Worm (Caenorhabditis elegans) whole organism, young adult: ENCODE results near the gene chd-3.
A peak's percentile ranks its signal among the peaks of the same experiment; 100 is the strongest.

Source experiments
- B0336.3 ChIP-seq: fragments of 200-800 bp; sonication (Bioruptor generic); IDR thresholded peaks from 2 replicates; pipeline ENCODE4 v1.3.6; 2022; ENCODE audit warnings: missing genetic modification characterization, missing compliant biosample characterization
- C06A6.2 ChIP-seq: fragments of 200-800 bp; sonication (Bioruptor generic); conservative IDR thresholded peaks from 2 replicates; pipeline ENCODE4 v1.3.6; 2022; ENCODE audit warnings: missing genetic modification characterization, missing compliant biosample characterization
- F33H1.4 ChIP-seq: fragments of 200-800 bp; sonication (Bioruptor generic); IDR thresholded peaks from 2 replicates; pipeline ENCODE4 v1.3.6; 2022; ENCODE audit warnings: missing genetic modification reagents, missing genetic modification characterization, missing compliant biosample characterization
- F39B2.1 ChIP-seq: fragments of 200-800 bp; sonication (Bioruptor generic); IDR thresholded peaks from 2 replicates; pipeline ENCODE4 v1.3.6; 2022; ENCODE audit warnings: missing genetic modification reagents, missing genetic modification characterization, missing compliant biosample characterization
- F55B11.4 ChIP-seq: sonication (generic microtip); optimal IDR thresholded peaks from 2 replicates; lab custom pipeline; 2016; ENCODE audit warnings: missing compliant biosample characterization, missing genetic modification characterization, borderline replicate concordance; ENCODE audit not compliant: insufficient read depth
- F57A8.1 ChIP-seq: fragments of 200-800 bp; sonication (Bioruptor generic); optimal IDR thresholded peaks from 2 replicates; lab custom pipeline; 2018; ENCODE audit warnings: mild to moderate bottlenecking, missing genetic modification characterization, moderate library complexity, missing compliant biosample characterization
- F57C9.4 ChIP-seq: sonication (generic microtip); optimal IDR thresholded peaks from 2 replicates; lab custom pipeline; 2017; ENCODE audit warnings: mild to moderate bottlenecking, missing genetic modification characterization, missing compliant biosample characterization
- Y95B8A.8 ChIP-seq: fragments of 200-800 bp; sonication (Bioruptor generic); IDR thresholded peaks from 2 replicates; pipeline ENCODE4 v1.3.6; 2022; ENCODE audit warnings: missing genetic modification reagents, missing genetic modification characterization, missing compliant biosample characterization
- aptf-2 ChIP-seq: fragments of 200-800 bp; sonication (Bioruptor generic); conservative IDR thresholded peaks from 2 replicates; pipeline ENCODE4 v1.3.6; 2022; ENCODE audit warnings: missing genetic modification reagents, missing genetic modification characterization, missing compliant biosample characterization
- aptf-3 ChIP-seq: fragments of 200-800 bp; sonication (Bioruptor generic); IDR thresholded peaks from 2 replicates; pipeline ENCODE4 v1.3.6; 2022; ENCODE audit warnings: missing genetic modification characterization, missing compliant biosample characterization
- cebp-1 ChIP-seq, 2 experiments: fragments of 200-800 bp in 1 of 2; sonication (Bioruptor generic) in 1 of 2; sonication (generic microtip) in 1 of 2; IDR thresholded peaks in 1 of 2; optimal IDR thresholded peaks in 1 of 2; 2 replicates each; pipeline versions ENCODE4 v1.3.6 to Lab custom; 2017 to 2022; ENCODE audit warnings: missing compliant biosample characterization in 2 of 2, missing genetic modification characterization in 2 of 2, mild to moderate bottlenecking in 1 of 2, missing genetic modification reagents in 1 of 2, moderate library complexity in 1 of 2
- cebp-2 ChIP-seq: fragments of 200-800 bp; sonication (Bioruptor generic); IDR thresholded peaks from 2 replicates; pipeline ENCODE4 v1.3.6; 2022; ENCODE audit warnings: missing genetic modification characterization, missing compliant biosample characterization
- ceh-40 ChIP-seq: fragments of 200-800 bp; sonication (Bioruptor generic); IDR thresholded peaks from 2 replicates; pipeline ENCODE4 v1.3.6; 2022; ENCODE audit warnings: missing genetic modification characterization, missing compliant biosample characterization
- die-1 ChIP-seq: sonication (generic microtip); optimal IDR thresholded peaks from 2 replicates; lab custom pipeline; 2016; ENCODE audit warnings: missing genotype, mild to moderate bottlenecking, missing genetic modification characterization, missing compliant biosample characterization
- egl-18 ChIP-seq: fragments of 200-800 bp; sonication (Bioruptor generic); IDR thresholded peaks from 2 replicates; pipeline ENCODE4 v1.3.6; 2022; ENCODE audit warnings: missing genetic modification reagents, missing genetic modification characterization, missing compliant biosample characterization
- egl-44 ChIP-seq: fragments of 200-800 bp; sonication (Bioruptor generic); IDR thresholded peaks from 2 replicates; pipeline ENCODE4 v1.3.6; 2022; ENCODE audit warnings: missing genetic modification reagents, missing genetic modification characterization, missing compliant biosample characterization
- madf-10 ChIP-seq: sonication (generic microtip); optimal IDR thresholded peaks from 2 replicates; lab custom pipeline; 2016; ENCODE audit warnings: mild to moderate bottlenecking, missing genetic modification characterization, missing compliant biosample characterization
- madf-8 ChIP-seq: fragments of 200-800 bp; sonication (Bioruptor generic); conservative IDR thresholded peaks from 2 replicates; pipeline ENCODE4 v1.3.6; 2022; ENCODE audit warnings: missing genetic modification reagents, missing genetic modification characterization, missing compliant biosample characterization
- mcd-1 ChIP-seq: fragments of 200-800 bp; sonication (Bioruptor generic); IDR thresholded peaks from 2 replicates; pipeline ENCODE4 v1.3.6; 2022; ENCODE audit warnings: missing genetic modification reagents, missing genetic modification characterization, missing compliant biosample characterization
- nfya-1 ChIP-seq: sonication (generic microtip); optimal IDR thresholded peaks from 2 replicates; lab custom pipeline; 2017; ENCODE audit warnings: antibody characterized with exemption, missing compliant biosample characterization, missing genetic modification characterization, borderline replicate concordance; ENCODE audit not compliant: insufficient read depth
- nhr-27 ChIP-seq: fragments of 200-800 bp; sonication (Bioruptor generic); optimal IDR thresholded peaks from 2 replicates; lab custom pipeline; 2018; ENCODE audit warnings: mild to moderate bottlenecking, missing genetic modification characterization, moderate library complexity, missing compliant biosample characterization
- nhr-80 ChIP-seq: sonication (generic microtip); optimal IDR thresholded peaks from 2 replicates; lab custom pipeline; 2016; ENCODE audit warnings: missing genetic modification characterization, missing compliant biosample characterization
- nhr-90 ChIP-seq: sonication (generic microtip); optimal IDR thresholded peaks from 2 replicates; lab custom pipeline; 2016; ENCODE audit warnings: missing genotype, mild to moderate bottlenecking, missing genetic modification characterization, missing compliant biosample characterization
- tbp1 ChIP-seq: fragments of 200-800 bp; sonication (Bioruptor generic); optimal IDR thresholded peaks from 2 replicates; lab custom pipeline; 2018; ENCODE audit warnings: mild to moderate bottlenecking, missing genetic modification characterization, missing compliant biosample characterization
- unc-62 ChIP-seq: fragments of 150-350 bp; optimal IDR thresholded peaks from 2 replicates; lab custom pipeline; 2014; ENCODE audit warnings: missing biosample characterization, missing genetic modification reagents, missing genetic modification characterization
- zim-3 ChIP-seq: sonication (generic microtip); optimal IDR thresholded peaks from 2 replicates; lab custom pipeline; 2017; ENCODE audit warnings: mild to moderate bottlenecking, missing genetic modification characterization, moderate library complexity, missing compliant biosample characterization
- ztf-3 ChIP-seq: fragments of 200-800 bp; sonication (Bioruptor generic); optimal IDR thresholded peaks from 2 replicates; lab custom pipeline; 2018; ENCODE audit warnings: mild to moderate bottlenecking, missing genetic modification characterization, missing compliant biosample characterization

Gene chd-3

ce11 chrX:12825174-12825573 lies 27.2 kb downstream of the chd-3 start (continued):
- no peak for TF ChIP-seq nhr-90

DNA sequence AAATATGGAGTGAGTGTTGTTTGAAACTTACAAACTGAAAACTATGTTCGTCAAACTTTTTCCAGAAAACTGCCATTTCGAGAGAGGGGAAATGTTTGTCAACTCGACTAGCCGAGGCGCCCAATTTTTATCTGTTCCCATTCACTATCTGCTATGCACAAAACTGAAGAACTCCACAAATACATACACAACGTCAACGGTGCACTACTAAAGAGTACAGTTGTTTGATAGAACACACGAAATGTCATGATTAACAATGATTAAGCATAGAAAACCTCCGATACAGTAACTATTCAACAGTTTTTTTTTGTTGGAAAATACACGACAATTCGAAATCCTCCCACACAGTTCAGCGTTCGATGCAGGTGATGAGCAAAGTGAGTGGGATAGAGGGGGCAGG lies 32.9 kb downstream of the chd-3 start:
- TF ChIP-seq cebp-1 (GFP tag; IDR thresholded peaks at IDR 0.05; lab: Robert Waterston, UW) (no peak), cebp-1 (tag; optimal IDR thresholded peaks at IDR 0.05; lab: Kevin White, UChicago) (no peak), ceh-40 (no peak), die-1 (tag; lab: Kevin White, UChicago) (no peak)

ce11 chrX:12818768-12819167 lies 33.6 kb downstream of the chd-3 start:
- peak; percentile 90 for TF ChIP-seq cebp-1 (GFP tag; IDR thresholded peaks at IDR 0.05; lab: Robert Waterston, UW)
- peak; percentile 91 for TF ChIP-seq cebp-1 (tag; optimal IDR thresholded peaks at IDR 0.05; lab: Kevin White, UChicago)
- peak; percentile 21 for TF ChIP-seq nhr-80 (tag; lab: Kevin White, UChicago)
- peak; percentile 7 for TF ChIP-seq unc-62 (GFP tag; lab: Kevin White, UChicago)
- TF ChIP-seq F33H1.4 (GFP tag; lab: Robert Waterston, UW): no peak

- TF ChIP-seq F57C9.4 (tag; lab: Kevin White, UChicago): no peak
These were observed 37.0 kb downstream of the chd-3 start for ce11 chrX:12815367-12815766.

DNA sequence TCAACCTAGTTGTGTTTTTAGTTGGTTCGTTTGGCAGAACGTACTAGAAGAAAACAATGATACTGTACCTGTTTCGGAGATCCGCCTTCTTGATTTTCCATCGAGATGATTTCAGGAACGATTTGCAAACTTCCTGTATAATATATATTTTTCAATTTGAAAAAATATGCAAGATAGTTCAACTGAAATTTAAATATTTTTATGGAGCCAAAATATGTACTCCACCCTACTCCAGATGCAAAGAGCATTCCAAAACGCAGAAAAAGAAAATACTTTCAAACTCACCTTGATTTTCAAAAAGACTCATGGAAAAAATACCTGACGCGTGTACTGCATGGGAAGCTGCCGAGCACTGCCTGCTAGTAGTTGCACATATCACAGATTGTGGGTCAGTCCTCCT lies 38.9 kb downstream of the chd-3 start, which contains the start of gene gei-3:
TSS of gene gei-3 (minus strand) at position 101 of the 400 bp plus-strand sequence.
- TF ChIP-seq Y95B8A.8 (GFP tag; lab: Robert Waterston, UW) (no peak), tbp1 (no peak), madf-8 (GFP tag; lab: Robert Waterston, UW) (no peak), madf-10 (tag; lab: Kevin White, UChicago) (no peak), F55B11.4 (tag; lab: Kevin White, UChicago) (no peak), nhr-80 (tag; lab: Kevin White, UChicago) (no peak), B0336.3 (no peak), zim-3 (tag; lab: Kevin White, UChicago) (no peak), egl-44 (GFP tag; lab: Robert Waterston, UW) (no peak), ztf-3 (GFP tag; lab: Kevin White, UChicago) (no peak), nfya-1 (tag; lab: Kevin White, UChicago) (no peak), nhr-27 (tag; lab: Kevin White, UChicago) (no peak), C06A6.2 (GFP tag; lab: Robert Waterston, UW) (no peak), F39B2.1 (GFP tag; lab: Robert Waterston, UW) (no peak), aptf-3 (no peak), mcd-1 (GFP tag; lab: Robert Waterston, UW) (no peak), egl-18 (no peak)

DNA sequence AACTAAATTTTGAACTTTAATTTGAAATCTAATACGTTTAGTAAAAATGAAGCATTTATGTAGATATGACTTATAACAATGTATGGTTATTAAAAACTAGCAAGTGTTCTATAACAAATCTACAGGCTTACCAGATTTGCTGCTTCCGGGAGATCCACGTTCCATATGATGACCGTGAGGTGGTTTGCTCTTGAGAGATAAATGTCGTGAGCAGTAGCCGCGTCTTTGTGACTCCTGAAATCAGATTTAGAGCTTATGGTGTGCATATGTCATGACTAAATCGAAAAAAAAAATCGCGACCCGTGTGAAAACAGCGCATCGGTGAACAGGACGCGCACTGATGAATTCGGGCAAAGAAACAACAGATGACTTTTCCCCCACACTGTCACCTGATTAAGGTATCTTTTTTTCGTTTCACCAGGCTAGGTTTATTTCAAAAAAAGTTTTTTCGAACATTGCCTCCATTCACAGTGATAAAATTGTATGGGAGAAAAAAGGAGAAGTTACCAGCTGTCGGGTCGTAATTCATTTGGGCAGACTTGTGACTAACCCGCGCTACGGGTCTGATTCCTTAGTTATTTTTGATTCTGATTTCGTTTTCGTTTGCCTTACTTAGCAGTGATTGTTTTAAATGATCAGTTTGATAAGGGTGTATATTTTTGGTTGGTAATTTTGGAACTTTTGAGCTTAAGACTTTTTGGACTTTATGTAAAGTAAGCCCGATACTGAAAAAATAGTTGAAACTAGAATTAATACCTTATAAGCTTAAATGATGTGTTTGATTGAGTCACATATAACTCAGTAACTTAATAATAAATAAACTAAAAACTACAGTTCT lies 44.1 kb downstream of the chd-3 start, which contains the start of gene nhr-27:
TSS of gene nhr-27 (minus strand) at position 234 of the 838 bp plus-strand sequence.
- no peak for TF ChIP-seq F57A8.1 (GFP tag; lab: Kevin White, UChicago)
- no peak for TF ChIP-seq cebp-1 (GFP tag; IDR thresholded peaks at IDR 0.05; lab: Robert Waterston, UW)
- peak; percentile 12 for TF ChIP-seq cebp-1 (tag; optimal IDR thresholded peaks at IDR 0.05; lab: Kevin White, UChicago)

DNA sequence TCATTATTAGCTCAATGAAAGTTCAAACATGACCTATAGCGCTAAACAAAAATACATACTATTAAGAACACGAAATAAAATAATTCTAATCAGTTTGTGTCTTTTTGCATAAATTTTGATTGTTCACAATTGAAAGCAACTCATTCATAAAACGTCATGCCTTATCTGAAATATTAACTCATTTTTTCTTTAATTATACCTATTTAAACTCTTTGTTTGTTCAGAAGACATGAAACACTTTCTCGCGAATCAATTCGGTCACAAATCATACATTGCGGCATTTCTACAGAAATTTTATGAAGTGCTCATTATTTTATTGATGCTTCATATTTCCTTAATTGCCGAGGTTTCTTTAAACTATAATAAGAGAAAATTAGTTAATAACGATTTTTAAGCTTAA lies 45.5 kb downstream of the chd-3 start:
- TF ChIP-seq aptf-2 (GFP tag; lab: Robert Waterston, UW): no peak
- no peak for TF ChIP-seq cebp-2
- TF ChIP-seq nhr-80 (tag; lab: Kevin White, UChicago): peak; percentile 64
